Fruit fly (Drosophila melanogaster) whole organism, prepupa: ENCODE results near the gene Rab23.
A peak's percentile ranks its signal among the peaks of the same experiment; 100 is the strongest.

ENCODE experiments used
- Blimp-1 ChIP-seq: fragments of 200-800 bp; sonication (Bioruptor generic); optimal IDR thresholded peaks from 3 replicates; lab custom pipeline; 2017; ENCODE audit warnings: missing biosample characterization, missing genetic modification characterization, mild to moderate bottlenecking, moderate library complexity, missing genetic modification reagents
- CG10631 ChIP-seq: fragments of 200-800 bp; sonication (Bioruptor generic); optimal IDR thresholded peaks from 2 replicates; lab custom pipeline; 2016; ENCODE audit warnings: missing biosample characterization, missing genetic modification characterization
- CG11294 ChIP-seq: fragments of 200-800 bp; sonication (Bioruptor generic); IDR thresholded peaks from 2 replicates; pipeline ENCODE4 v1.3.6; 2022; ENCODE audit warnings: missing biosample characterization, missing genetic modification characterization
- CG11902 ChIP-seq: fragments of 200-800 bp; sonication (Bioruptor generic); optimal IDR thresholded peaks from 3 replicates; lab custom pipeline; 2016; ENCODE audit warnings: missing biosample characterization, missing genetic modification characterization
- CG1621 ChIP-seq: fragments of 200-800 bp; sonication (Bioruptor generic); optimal IDR thresholded peaks from 3 replicates; lab custom pipeline; 2018; ENCODE audit warnings: missing biosample characterization, mild to moderate bottlenecking, missing genetic modification characterization
- CG16779 ChIP-seq: fragments of 200-800 bp; sonication (Bioruptor generic); optimal IDR thresholded peaks from 3 replicates; lab custom pipeline; 2017; ENCODE audit warnings: missing biosample characterization, mild to moderate bottlenecking, missing genetic modification characterization
- CG3032 ChIP-seq: fragments of 200-800 bp; optimal IDR thresholded peaks from 2 replicates; lab custom pipeline; 2019; ENCODE audit warnings: missing biosample characterization, mild to moderate bottlenecking, missing genetic modification characterization, moderate library complexity
- CG31627 ChIP-seq: fragments of 200-800 bp; sonication (Bioruptor generic); optimal IDR thresholded peaks from 3 replicates; lab custom pipeline; 2016; ENCODE audit warnings: missing biosample characterization, missing genetic modification characterization
- CG32006 ChIP-seq: fragments of 200-800 bp; sonication (Bioruptor generic); optimal IDR thresholded peaks from 3 replicates; lab custom pipeline; 2017; ENCODE audit warnings: missing biosample characterization, mild to moderate bottlenecking, missing genetic modification characterization
- CG3919 ChIP-seq: fragments of 200-800 bp; sonication (Bioruptor generic); optimal IDR thresholded peaks from 3 replicates; lab custom pipeline; 2016; ENCODE audit warnings: missing biosample characterization, missing genetic modification characterization
- CG6163 ChIP-seq: fragments of 200-800 bp; sonication (Bioruptor generic); IDR thresholded peaks from 3 replicates; pipeline ENCODE4 v1.3.6; 2022; ENCODE audit warnings: missing biosample characterization, missing genetic modification characterization
- CG6276 ChIP-seq: fragments of 200-800 bp; sonication (Bioruptor generic); optimal IDR thresholded peaks from 2 replicates; lab custom pipeline; 2017; ENCODE audit warnings: missing biosample characterization, mild to moderate bottlenecking, missing genetic modification characterization
- CG6808 ChIP-seq: fragments of 200-800 bp; sonication (Bioruptor generic); optimal IDR thresholded peaks from 3 replicates; lab custom pipeline; 2017; ENCODE audit warnings: missing biosample characterization, missing genetic modification characterization, mild to moderate bottlenecking, moderate library complexity, missing genetic modification reagents
- CG6854 ChIP-seq: fragments of 200-800 bp; sonication (Bioruptor generic); optimal IDR thresholded peaks from 2 replicates; lab custom pipeline; 2017; ENCODE audit warnings: missing biosample characterization, mild to moderate bottlenecking, missing genetic modification characterization
- CG7368 ChIP-seq: fragments of 200-800 bp; sonication (Bioruptor generic); optimal IDR thresholded peaks from 3 replicates; lab custom pipeline; 2016; ENCODE audit warnings: missing biosample characterization, missing genetic modification characterization
- CG8119 ChIP-seq: fragments of 200-800 bp; sonication (Bioruptor generic); IDR thresholded peaks from 3 replicates; pipeline ENCODE4 v1.3.6; 2022; ENCODE audit warnings: missing biosample characterization, missing genetic modification characterization
- CG8319 ChIP-seq: fragments of 200-800 bp; sonication (Bioruptor generic); optimal IDR thresholded peaks from 3 replicates; lab custom pipeline; 2016; ENCODE audit warnings: missing biosample characterization, missing genetic modification characterization
- CG8632 ChIP-seq: fragments of 200-800 bp; sonication (Bioruptor generic); optimal IDR thresholded peaks from 3 replicates; lab custom pipeline; 2016; ENCODE audit warnings: missing biosample characterization, missing genetic modification characterization
- CG9139 ChIP-seq: fragments of 200-800 bp; sonication (Bioruptor generic); optimal IDR thresholded peaks from 3 replicates; lab custom pipeline; 2017; ENCODE audit warnings: missing biosample characterization, mild to moderate bottlenecking, missing genetic modification characterization
- Eip75B ChIP-seq: fragments of 200-800 bp; sonication (Bioruptor generic); optimal IDR thresholded peaks from 3 replicates; lab custom pipeline; 2016; ENCODE audit warnings: missing biosample characterization, missing genetic modification characterization
- Eip78C ChIP-seq: fragments of 200-800 bp; sonication (Bioruptor generic); peaks from one replicate; lab custom pipeline; 2016; ENCODE audit warnings: missing biosample characterization, missing genetic modification characterization
- Ets96B ChIP-seq: fragments of 200-800 bp; optimal IDR thresholded peaks from 2 replicates; lab custom pipeline; 2019; ENCODE audit warnings: missing biosample characterization, mild to moderate bottlenecking, missing genetic modification characterization, moderate library complexity
- Gug ChIP-seq: fragments of 200-800 bp; sonication (Bioruptor generic); IDR thresholded peaks from 2 replicates; pipeline ENCODE4 v1.3.6; 2022; ENCODE audit warnings: missing biosample characterization, missing genetic modification characterization
- Hr38 ChIP-seq: sonication (Bioruptor generic); optimal IDR thresholded peaks from 2 replicates; lab custom pipeline; 2016; ENCODE audit warnings: missing biosample characterization, missing genetic modification characterization
- Hr39 ChIP-seq: fragments of 200-800 bp; sonication (Bioruptor generic); optimal IDR thresholded peaks from 2 replicates; lab custom pipeline; 2016; ENCODE audit warnings: missing biosample characterization, missing genetic modification characterization
- Hr4 ChIP-seq: fragments of 200-800 bp; sonication (Bioruptor generic); optimal IDR thresholded peaks from 3 replicates; lab custom pipeline; 2016; ENCODE audit warnings: missing biosample characterization, missing genetic modification characterization
- Lpt ChIP-seq: fragments of 200-800 bp; sonication (Bioruptor generic); optimal IDR thresholded peaks from 3 replicates; lab custom pipeline; 2016; ENCODE audit warnings: missing biosample characterization, missing genetic modification characterization
- Met ChIP-seq: fragments of 200-800 bp; sonication (Bioruptor generic); optimal IDR thresholded peaks from 3 replicates; lab custom pipeline; 2016; ENCODE audit warnings: missing biosample characterization, missing genetic modification characterization
- OdsH ChIP-seq: fragments of 200-800 bp; sonication (Bioruptor generic); optimal IDR thresholded peaks from 3 replicates; lab custom pipeline; 2016; ENCODE audit warnings: missing biosample characterization, missing genetic modification characterization
- Smox ChIP-seq: fragments of 200-800 bp; sonication (Bioruptor generic); optimal IDR thresholded peaks from 3 replicates; lab custom pipeline; 2016; ENCODE audit warnings: missing biosample characterization, missing genetic modification characterization
- Sox15 ChIP-seq: fragments of 200-800 bp; sonication (Bioruptor generic); optimal IDR thresholded peaks from 3 replicates; lab custom pipeline; 2016; ENCODE audit warnings: missing biosample characterization, missing genetic modification characterization
- achi ChIP-seq: fragments of 200-800 bp; sonication (Bioruptor generic); optimal IDR thresholded peaks from 3 replicates; lab custom pipeline; 2016; ENCODE audit warnings: missing biosample characterization, missing genetic modification characterization
- acj6 ChIP-seq: fragments of 200-800 bp; sonication (Bioruptor generic); optimal IDR thresholded peaks from 3 replicates; lab custom pipeline; 2016; ENCODE audit warnings: missing biosample characterization, missing genetic modification characterization
- eg ChIP-seq: fragments of 200-800 bp; sonication (Bioruptor generic); IDR thresholded peaks from 3 replicates; pipeline ENCODE4 v1.3.6; 2022; ENCODE audit warnings: missing biosample characterization, missing genetic modification characterization
- fd85E ChIP-seq: fragments of 200-800 bp; sonication (Bioruptor generic); optimal IDR thresholded peaks from 3 replicates; lab custom pipeline; 2016; ENCODE audit warnings: missing biosample characterization, missing genetic modification characterization
- fkh ChIP-seq: fragments of 200-800 bp; sonication (Bioruptor generic); optimal IDR thresholded peaks from 3 replicates; lab custom pipeline; 2017; ENCODE audit warnings: missing biosample characterization, mild to moderate bottlenecking, missing genetic modification characterization, moderate library complexity
- lz ChIP-seq: fragments of 200-800 bp; sonication (Bioruptor generic); optimal IDR thresholded peaks from 3 replicates; lab custom pipeline; 2016; ENCODE audit warnings: missing biosample characterization, missing genetic modification characterization
- pdm3 ChIP-seq: fragments of 200-800 bp; sonication (Bioruptor generic); optimal IDR thresholded peaks from 3 replicates; lab custom pipeline; 2016; ENCODE audit warnings: missing biosample characterization, missing genetic modification characterization
- ss ChIP-seq, 2 experiments: fragments of 200-800 bp; sonication (Bioruptor generic); optimal IDR thresholded peaks; 2 replicates in 1 of 2; 3 replicates in 1 of 2; lab custom pipeline; 2017 to 2018; ENCODE audit warnings: mild to moderate bottlenecking in 2 of 2, missing biosample characterization in 2 of 2, missing genetic modification characterization in 2 of 2, moderate library complexity in 1 of 2
- svp ChIP-seq: fragments of 200-800 bp; sonication (Bioruptor generic); peaks from one replicate; lab custom pipeline; 2016; ENCODE audit warnings: missing biosample characterization, missing genetic modification characterization
- vri ChIP-seq: fragments of 200-800 bp; sonication (Bioruptor generic); optimal IDR thresholded peaks from 3 replicates; lab custom pipeline; 2016; ENCODE audit warnings: missing biosample characterization, mild to moderate bottlenecking, missing genetic modification characterization

Gene Rab23

DNA sequence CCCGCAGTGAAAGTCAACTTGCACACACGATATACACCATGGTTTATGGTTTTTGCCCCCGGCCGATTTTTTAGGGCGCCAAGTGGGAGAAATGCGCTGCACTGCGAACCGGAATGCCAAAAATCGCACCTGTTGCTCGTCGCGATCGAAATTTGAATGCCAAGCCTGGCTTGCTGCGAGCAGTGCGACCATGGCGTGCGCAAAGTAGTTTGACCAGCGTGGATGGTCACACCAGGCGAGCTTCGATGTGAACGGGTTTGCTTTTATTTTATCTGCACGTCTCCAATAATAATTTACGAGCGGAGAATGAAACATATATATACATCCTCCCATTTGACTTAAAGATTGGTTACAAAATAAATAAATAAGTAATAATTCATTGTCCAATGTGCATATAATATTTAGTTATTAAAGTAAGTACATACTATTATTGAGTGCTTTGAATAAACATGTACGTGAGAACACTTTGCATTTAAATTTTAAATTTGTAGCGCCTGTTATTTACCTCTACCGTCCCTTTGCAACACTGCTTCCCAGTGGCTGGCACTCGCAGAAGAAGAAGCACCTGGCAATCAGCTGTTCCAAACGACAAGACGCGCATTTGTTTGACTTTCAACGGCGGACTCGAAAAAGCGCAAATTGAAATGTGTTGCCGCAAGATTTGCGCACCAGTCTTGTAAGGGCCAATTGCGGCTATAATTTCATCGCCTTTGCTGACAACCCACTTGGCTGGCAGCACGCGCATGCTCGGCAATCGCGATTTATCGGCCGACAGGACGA, at the start of gene Rab23, which contains the start of gene plx:
Rab23 (minus strand) TSS at position 166 of the 780 bp plus-strand sequence.
plx (plus strand) TSS at position 587 of the 780 bp plus-strand sequence.
- TF ChIP-seq Eip78C (GFP tag; lab: Kevin White, UChicago) (peak; percentile 61), acj6 (peak; percentile 5), CG7368 (GFP tag; lab: Kevin White, UChicago) (peak; percentile 7), CG6163 (GFP tag; lab: Robert Waterston, UW) (peak; percentile 10; the same call in 1 of the 3 replicates), OdsH (GFP tag; lab: Kevin White, UChicago) (peak; percentile 14), eg (GFP tag; lab: Robert Waterston, UW) (0 out of 3 replicates have a peak, but pooled peaks have one; percentile 4), Hr38 (GFP tag; lab: Kevin White, UChicago) (no peak), Ets96B (tag; lab: Kevin White, UChicago) (no peak), Met (GFP tag; lab: Kevin White, UChicago) (peak; percentile 22), Smox (peak; percentile 22), pdm3 (GFP tag; lab: Kevin White, UChicago) (peak; percentile 42), CG31627 (GFP tag; lab: Kevin White, UChicago) (peak; percentile 17), achi (GFP tag; lab: Kevin White, UChicago) (peak; percentile 67), svp (no peak), fkh (peak; percentile 73), lz (GFP tag; lab: Kevin White, UChicago) (peak; percentile 33), Lpt (GFP tag; lab: Kevin White, UChicago) (no peak)

dm6 chr3R:5733181-5733580, 47.9 kb upstream of the Rab23 start, which contains the start of gene CG1239:
CG1239 (plus strand) TSS chr3R:5733513.
- TF ChIP-seq fkh (peak; percentile 56), CG6276 (GFP tag; lab: Kevin White, UChicago) (no peak)

- TF ChIP-seq fd85E (GFP tag; lab: Kevin White, UChicago) = no peak
- no peak for TF ChIP-seq CG8632 (GFP tag; lab: Kevin White, UChicago)
- no peak for TF ChIP-seq OdsH (GFP tag; lab: Kevin White, UChicago)
- TF ChIP-seq fkh = no peak
- no peak for TF ChIP-seq svp
- TF ChIP-seq Sox15 (GFP tag; lab: Kevin White, UChicago) = no peak
- no peak for TF ChIP-seq Lpt (GFP tag; lab: Kevin White, UChicago)
- TF ChIP-seq CG8319 (GFP tag; lab: Kevin White, UChicago) = no peak
- TF ChIP-seq ss (GFP tag; optimal IDR thresholded peaks at IDR 0.05; lab: Kevin White, UChicago) = no peak
- no peak for TF ChIP-seq Eip75B
- no peak for TF ChIP-seq CG32006 (GFP tag; lab: Kevin White, UChicago)
- no peak for TF ChIP-seq CG6854 (GFP tag; lab: Kevin White, UChicago)
- TF ChIP-seq CG3919 (GFP tag; lab: Kevin White, UChicago) = no peak
- TF ChIP-seq CG7368 (GFP tag; lab: Kevin White, UChicago) = no peak
- no peak for TF ChIP-seq CG3032 (tag; lab: Kevin White, UChicago)
- TF ChIP-seq acj6 = no peak
- no peak for TF ChIP-seq CG8119
- TF ChIP-seq CG6808 (GFP tag; lab: Kevin White, UChicago) = no peak
- no peak for TF ChIP-seq vri (GFP tag; lab: Kevin White, UChicago)
These were observed 42.6 kb upstream of the Rab23 start for dm6 chr3R:5727724-5728365.

DNA sequence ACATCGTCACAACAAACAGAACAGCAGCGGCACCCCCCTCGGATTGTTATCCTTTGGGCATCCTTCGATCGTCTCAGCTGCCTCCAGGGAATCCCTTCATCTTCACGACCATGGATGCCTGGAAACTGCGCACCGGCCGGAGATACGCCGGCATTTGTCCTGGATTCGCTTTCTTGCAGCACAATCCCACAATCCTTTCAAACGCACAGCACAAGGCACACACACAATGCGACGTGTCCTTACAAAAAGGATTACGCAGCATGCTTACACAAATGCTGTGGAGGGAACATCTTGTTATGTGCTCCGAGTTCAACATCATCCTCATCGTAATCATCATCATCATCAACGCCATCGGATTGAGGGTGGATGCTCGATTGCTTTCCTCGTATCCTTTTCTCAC, 37.9 kb upstream of the Rab23 start:
- TF ChIP-seq Gug (no peak), CG8632 (GFP tag; lab: Kevin White, UChicago) (no peak), Hr4 (GFP tag; lab: Kevin White, UChicago) (no peak), CG8319 (GFP tag; lab: Kevin White, UChicago) (no peak), Hr38 (GFP tag; lab: Kevin White, UChicago) (no peak), CG10631 (GFP tag; lab: Kevin White, UChicago) (no peak), fkh (no peak), pdm3 (GFP tag; lab: Kevin White, UChicago) (no peak), CG11294 (no peak), Hr39 (GFP tag; lab: Kevin White, UChicago) (no peak), CG32006 (GFP tag; lab: Kevin White, UChicago) (no peak), CG1621 (tag; lab: Kevin White, UChicago) (no peak), CG11902 (GFP tag; lab: Kevin White, UChicago) (no peak), Eip78C (GFP tag; lab: Kevin White, UChicago) (no peak), CG16779 (no peak), CG9139 (no peak), acj6 (no peak), Blimp-1 (no peak)
